Worm (Caenorhabditis elegans) whole organism, L2 larva: ENCODE results near the gene mct-6.

Experiments
- C34F6.9 ChIP-seq: fragments of 150-350 bp; optimal IDR thresholded peaks from 2 replicates; lab custom pipeline; 2014; ENCODE audit warnings: missing biosample characterization, missing genetic modification characterization
- F13H6.1 ChIP-seq: sonication (generic microtip); optimal IDR thresholded peaks from 2 replicates; lab custom pipeline; 2016; ENCODE audit warnings: missing genetic modification characterization, missing compliant biosample characterization
- ZK546.5 ChIP-seq: sonication (generic microtip); optimal IDR thresholded peaks from 2 replicates; lab custom pipeline; 2017; ENCODE audit warnings: missing biosample characterization, missing genetic modification characterization
- aly-2 ChIP-seq: fragments of 150-350 bp; optimal IDR thresholded peaks from 2 replicates; lab custom pipeline; 2014; ENCODE audit warnings: missing biosample characterization, missing genetic modification characterization
- ama-1 ChIP-seq: fragments of 150-350 bp; optimal IDR thresholded peaks from 2 replicates; lab custom pipeline; 2018; ENCODE audit warnings: inconsistent platforms
- blmp-1 ChIP-seq: sonication (generic microtip); optimal IDR thresholded peaks from 2 replicates; lab custom pipeline; 2017; ENCODE audit warnings: missing genetic modification characterization, mild to moderate bottlenecking, missing compliant biosample characterization, antibody characterized with exemption, moderate library complexity; ENCODE audit not compliant: insufficient read depth
- ceh-82 ChIP-seq: fragments of 150-350 bp; optimal IDR thresholded peaks from 2 replicates; lab custom pipeline; 2014; ENCODE audit warnings: missing biosample characterization, missing genetic modification characterization
- dmd-4 ChIP-seq: sonication (generic microtip); optimal IDR thresholded peaks from 2 replicates; lab custom pipeline; 2017; ENCODE audit warnings: missing biosample characterization, missing genetic modification characterization
- elt-1 ChIP-seq: fragments of 150-350 bp; optimal IDR thresholded peaks from 2 replicates; lab custom pipeline; 2014; ENCODE audit warnings: missing biosample characterization, missing genetic modification characterization
- elt-3 ChIP-seq: sonication (generic microtip); optimal IDR thresholded peaks from 2 replicates; lab custom pipeline; 2017; ENCODE audit warnings: missing biosample characterization, missing genetic modification characterization
- fos-1 ChIP-seq: fragments of 150-350 bp; optimal IDR thresholded peaks from 2 replicates; lab custom pipeline; 2014; ENCODE audit warnings: missing biosample characterization, missing genetic modification characterization
- gmeb-1 ChIP-seq: fragments of 150-350 bp; optimal IDR thresholded peaks from 2 replicates; lab custom pipeline; 2014; ENCODE audit warnings: missing biosample characterization, missing genetic modification characterization
- lin-13 ChIP-seq: fragments of 150-350 bp; optimal IDR thresholded peaks from 2 replicates; lab custom pipeline; 2014; ENCODE audit warnings: missing biosample characterization, missing genetic modification reagents, missing genetic modification characterization
- lin-39 ChIP-seq: fragments of 150-350 bp; optimal IDR thresholded peaks from 2 replicates; lab custom pipeline; 2014; ENCODE audit warnings: missing biosample characterization, missing genetic modification reagents, missing genetic modification characterization
- lsy-2 ChIP-seq, 2 experiments: fragments of 150-350 bp in 1 of 2; sonication (generic microtip) in 1 of 2; optimal IDR thresholded peaks; 2 replicates each; lab custom pipeline; 2014 to 2017; ENCODE audit warnings: missing biosample characterization in 2 of 2, missing genetic modification characterization in 2 of 2
- mbf-1 ChIP-seq: sonication (generic microtip); optimal IDR thresholded peaks from 2 replicates; lab custom pipeline; 2017; ENCODE audit warnings: missing biosample characterization, missing genetic modification characterization
- mdl-1 ChIP-seq, 2 experiments: fragments of 150-350 bp in 1 of 2; sonication (generic microtip) in 1 of 2; optimal IDR thresholded peaks; 2 replicates each; lab custom pipeline; 2017; ENCODE audit warnings: missing biosample characterization in 2 of 2, missing genetic modification characterization in 2 of 2
- nhr-11 ChIP-seq: fragments of 150-350 bp; optimal IDR thresholded peaks from 2 replicates; lab custom pipeline; 2014; ENCODE audit warnings: missing biosample characterization, missing genetic modification characterization
- nhr-129 ChIP-seq: fragments of 150-350 bp; optimal IDR thresholded peaks from 2 replicates; lab custom pipeline; 2014; ENCODE audit warnings: missing biosample characterization, missing genetic modification characterization
- nhr-21 ChIP-seq: fragments of 150-350 bp; optimal IDR thresholded peaks from 2 replicates; lab custom pipeline; 2014; ENCODE audit warnings: missing biosample characterization, missing genetic modification characterization
- nhr-23 ChIP-seq: fragments of 150-350 bp; optimal IDR thresholded peaks from 2 replicates; lab custom pipeline; 2014; ENCODE audit warnings: missing biosample characterization, missing genetic modification reagents, missing genetic modification characterization
- nhr-77 ChIP-seq: fragments of 150-350 bp; optimal IDR thresholded peaks from 2 replicates; lab custom pipeline; 2014; ENCODE audit warnings: missing biosample characterization, missing genetic modification characterization
- peb-1 ChIP-seq: fragments of 150-350 bp; optimal IDR thresholded peaks from 2 replicates; lab custom pipeline; 2014; ENCODE audit warnings: missing biosample characterization, missing genetic modification characterization
- sem-4 ChIP-seq: fragments of 150-350 bp; optimal IDR thresholded peaks from 2 replicates; lab custom pipeline; 2014; ENCODE audit warnings: missing biosample characterization, missing genetic modification reagents, missing genetic modification characterization
- sma-3 ChIP-seq: sonication (generic microtip); optimal IDR thresholded peaks from 2 replicates; lab custom pipeline; 2016; ENCODE audit warnings: missing genetic modification reagents, missing genetic modification characterization, missing compliant biosample characterization
- sma-9 ChIP-seq, 2 experiments: fragments of 150-350 bp in 1 of 2; sonication (generic microtip) in 1 of 2; optimal IDR thresholded peaks; 2 replicates each; lab custom pipeline; 2014 to 2016; ENCODE audit warnings: missing genetic modification characterization in 2 of 2, mild to moderate bottlenecking in 1 of 2, missing biosample characterization in 1 of 2, missing compliant biosample characterization in 1 of 2, missing genetic modification reagents in 1 of 2, moderate library complexity in 1 of 2
- unc-39 ChIP-seq: fragments of 150-350 bp; optimal IDR thresholded peaks from 2 replicates; lab custom pipeline; 2014; ENCODE audit warnings: missing biosample characterization, missing genetic modification characterization
- unc-55 ChIP-seq: fragments of 150-350 bp; sonication (generic microtip); optimal IDR thresholded peaks from 3 replicates; lab custom pipeline; 2014; ENCODE audit warnings: missing biosample characterization, missing genetic modification reagents, missing genetic modification characterization
- unc-62 ChIP-seq: fragments of 150-350 bp; optimal IDR thresholded peaks from 2 replicates; lab custom pipeline; 2014; ENCODE audit warnings: missing biosample characterization, missing genetic modification reagents, missing genetic modification characterization
- zag-1 ChIP-seq: fragments of 150-350 bp; optimal IDR thresholded peaks from 2 replicates; lab custom pipeline; 2014; ENCODE audit warnings: missing biosample characterization, missing genetic modification characterization
- ztf-1 ChIP-seq: fragments of 200-800 bp; sonication (Bioruptor generic); conservative IDR thresholded peaks from 2 replicates; pipeline ENCODE4 v1.3.6; 2022; ENCODE audit warnings: missing genetic modification characterization, missing compliant biosample characterization

mct-6 gene

ce11 chrX:16744940-16745339 lies 25.4 kb downstream of the mct-6 start, which contains the start of gene C10E2.2:
TSS of gene C10E2.2 (plus strand) at chrX:16745240.
- TF ChIP-seq nhr-21 = no peak
- no peak for TF ChIP-seq unc-55
- TF ChIP-seq lsy-2 (tag; optimal IDR thresholded peaks at IDR 0.05; lab: Kevin White, UChicago) = no peak
- TF ChIP-seq mbf-1 = no peak
- no peak for TF ChIP-seq ceh-82 (tag; lab: Kevin White, UChicago)
- TF ChIP-seq zag-1 (tag; lab: Kevin White, UChicago) = no peak
- TF ChIP-seq elt-1 = no peak
- TF ChIP-seq dmd-4 = no peak
- no peak for TF ChIP-seq nhr-77
- TF ChIP-seq ZK546.5 (tag; lab: Kevin White, UChicago) = no peak
- TF ChIP-seq, all 48 proteins: peak for 0

ce11 chrX:16737478-16737877 lies 32.8 kb downstream of the mct-6 start:
- TF ChIP-seq sem-4 (no peak), aly-2 (tag; lab: Kevin White, UChicago) (no peak), nhr-21 (no peak), nhr-77 (no peak), mbf-1 (no peak), nhr-129 (tag; lab: Kevin White, UChicago) (peak; percentile 38), lsy-2 (tag; optimal IDR thresholded peaks at IDR 0.05; lab: Kevin White, UChicago) (peak in 1 of 2 experiments; percentile 29), ama-1 (lab: Kevin White, UChicago) (no peak), fos-1 (tag; lab: Kevin White, UChicago) (no peak), mdl-1 (tag; optimal IDR thresholded peaks at IDR 0.05; lab: Kevin White, UChicago) (peak in 1 of 2 experiments; percentile 46), C34F6.9 (tag; lab: Kevin White, UChicago) (peak; percentile 41)

DNA sequence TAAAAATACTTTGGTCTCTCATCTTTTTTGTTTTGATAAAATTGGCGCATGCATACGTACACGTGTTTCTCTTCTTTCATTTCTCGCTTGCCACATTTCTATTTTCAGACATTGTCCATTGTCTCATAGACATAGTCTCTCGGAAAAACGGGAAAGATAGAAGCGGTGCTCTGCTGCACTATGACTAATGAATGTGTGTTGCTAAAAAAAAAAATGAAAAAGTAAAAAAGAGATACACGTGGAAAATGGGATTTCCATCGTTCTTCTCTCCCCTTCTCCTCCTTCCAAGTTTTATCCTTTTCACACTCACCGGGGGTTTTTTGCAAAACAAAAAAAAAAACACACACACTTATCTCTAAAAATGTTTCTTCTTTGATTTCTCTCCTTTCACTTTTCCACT lies 35.3 kb downstream of the mct-6 start:
- no peak for TF ChIP-seq lin-39 (tag; lab: Kevin White, UChicago)
- no peak for TF ChIP-seq sma-3
- TF ChIP-seq peb-1 (tag; lab: Kevin White, UChicago) = no peak

DNA sequence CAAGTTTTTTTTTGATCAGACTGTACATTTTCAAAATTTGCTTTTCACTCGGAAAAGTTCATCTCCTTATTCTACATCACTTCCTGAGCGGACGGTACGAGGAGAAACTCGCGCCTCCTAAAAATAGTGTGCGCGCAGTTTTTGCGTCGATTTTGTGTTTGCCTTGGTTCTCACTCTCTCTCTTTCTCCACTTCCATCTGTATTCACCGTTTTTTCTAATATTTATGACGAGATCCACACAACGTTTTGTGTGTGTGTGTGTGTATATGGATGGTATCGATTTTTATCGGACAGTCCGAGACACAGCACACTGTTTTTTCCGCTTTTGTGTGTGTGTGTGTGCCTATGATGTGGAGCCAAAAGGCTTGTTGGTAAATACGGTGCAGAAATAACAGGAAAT lies 36.9 kb downstream of the mct-6 start:
- TF ChIP-seq ZK546.5 (tag; lab: Kevin White, UChicago) (no peak), unc-39 (no peak), ceh-82 (tag; lab: Kevin White, UChicago) (no peak), unc-62 (GFP tag; lab: Kevin White, UChicago) (no peak), lin-13 (GFP tag; lab: Kevin White, UChicago) (no peak), gmeb-1 (tag; lab: Kevin White, UChicago) (no peak), nhr-77 (no peak), lsy-2 (tag; optimal IDR thresholded peaks at IDR 0.05; lab: Kevin White, UChicago) (no peak), ama-1 (lab: Kevin White, UChicago) (no peak), dmd-4 (no peak), blmp-1 (no peak), lin-39 (tag; lab: Kevin White, UChicago) (no peak), fos-1 (tag; lab: Kevin White, UChicago) (no peak), mbf-1 (no peak), nhr-129 (tag; lab: Kevin White, UChicago) (peak; percentile 27), sma-9 (GFP tag; optimal IDR thresholded peaks at IDR 0.05; lab: Kevin White, UChicago) (no peak), sma-9 (tag; optimal IDR thresholded peaks at IDR 0.05; lab: Kevin White, UChicago) (no peak), F13H6.1 (peak; percentile 19)

DNA sequence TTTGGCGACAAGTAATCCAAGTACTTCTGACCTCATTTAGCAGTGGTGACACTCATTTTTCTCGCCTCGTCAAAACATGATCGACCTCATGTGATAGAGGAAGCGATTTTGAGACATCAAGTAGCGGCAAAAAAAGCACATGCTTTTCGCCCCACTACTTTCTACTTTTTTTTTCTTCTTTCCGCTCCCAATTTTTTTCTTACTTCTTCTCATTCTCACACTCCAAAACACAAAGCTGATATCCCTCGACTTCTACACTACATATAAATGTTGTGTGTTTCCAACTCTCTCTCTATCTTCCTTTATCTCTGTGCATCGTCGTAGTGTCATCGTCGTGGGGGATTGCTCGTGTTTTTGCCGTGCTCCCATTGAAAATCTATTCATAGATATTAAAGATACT lies 38.0 kb downstream of the mct-6 start:
- TF ChIP-seq ama-1 (lab: Kevin White, UChicago) (no peak), C34F6.9 (tag; lab: Kevin White, UChicago) (peak; percentile 11), unc-55 (peak; percentile 17), nhr-23 (tag; lab: Kevin White, UChicago) (no peak), blmp-1 (no peak), lsy-2 (tag; optimal IDR thresholded peaks at IDR 0.05; lab: Kevin White, UChicago) (peak in 1 of 2 experiments; percentile 22), lin-39 (tag; lab: Kevin White, UChicago) (no peak), peb-1 (tag; lab: Kevin White, UChicago) (no peak), aly-2 (tag; lab: Kevin White, UChicago) (no peak), elt-3 (tag; lab: Kevin White, UChicago) (no peak), zag-1 (tag; lab: Kevin White, UChicago) (no peak), mdl-1 (tag; optimal IDR thresholded peaks at IDR 0.05; lab: Kevin White, UChicago) (peak in 1 of 2 experiments; percentile 33), unc-62 (GFP tag; lab: Kevin White, UChicago) (no peak), F13H6.1 (peak; percentile 15), gmeb-1 (tag; lab: Kevin White, UChicago) (no peak), ztf-1 (GFP tag; lab: Robert Waterston, UW) (no peak), unc-39 (no peak), nhr-129 (tag; lab: Kevin White, UChicago) (peak; percentile 57), nhr-11 (tag; lab: Kevin White, UChicago) (no peak)
